Worm (Caenorhabditis elegans) whole organism, L2 larva: ENCODE data around the gene C26E6.1.
A peak's percentile ranks its signal among the peaks of the same experiment; 100 is the strongest.

Experiments
- C34F6.9 ChIP-seq: fragments of 150-350 bp; optimal IDR thresholded peaks from 2 replicates; lab custom pipeline; 2014; ENCODE audit warnings: missing biosample characterization, missing genetic modification characterization
- F13H6.1 ChIP-seq: sonication (generic microtip); optimal IDR thresholded peaks from 2 replicates; lab custom pipeline; 2016; ENCODE audit warnings: missing genetic modification characterization, missing compliant biosample characterization
- R02D3.7 ChIP-seq: fragments of 150-350 bp; optimal IDR thresholded peaks from 2 replicates; lab custom pipeline; 2014; ENCODE audit warnings: missing biosample characterization, missing genetic modification characterization
- Y55F3AM.14 ChIP-seq: fragments of 200-800 bp; sonication (Bioruptor generic); optimal IDR thresholded peaks from 2 replicates; lab custom pipeline; 2018; ENCODE audit warnings: mild to moderate bottlenecking, missing genetic modification characterization, missing compliant biosample characterization
- ZK546.5 ChIP-seq: sonication (generic microtip); optimal IDR thresholded peaks from 2 replicates; lab custom pipeline; 2017; ENCODE audit warnings: missing biosample characterization, missing genetic modification characterization
- alr-1 ChIP-seq: fragments of 150-350 bp; optimal IDR thresholded peaks from 2 replicates; lab custom pipeline; 2014; ENCODE audit warnings: missing biosample characterization, missing genetic modification characterization
- aly-2 ChIP-seq: fragments of 150-350 bp; optimal IDR thresholded peaks from 2 replicates; lab custom pipeline; 2014; ENCODE audit warnings: missing biosample characterization, missing genetic modification characterization
- ama-1 ChIP-seq: fragments of 150-350 bp; optimal IDR thresholded peaks from 2 replicates; lab custom pipeline; 2018; ENCODE audit warnings: inconsistent platforms
- blmp-1 ChIP-seq: sonication (generic microtip); optimal IDR thresholded peaks from 2 replicates; lab custom pipeline; 2017; ENCODE audit warnings: missing genetic modification characterization, mild to moderate bottlenecking, missing compliant biosample characterization, antibody characterized with exemption, moderate library complexity; ENCODE audit not compliant: insufficient read depth
- ceh-16 ChIP-seq: fragments of 150-350 bp; optimal IDR thresholded peaks from 2 replicates; lab custom pipeline; 2014; ENCODE audit warnings: missing biosample characterization, missing genetic modification characterization
- ceh-82 ChIP-seq: fragments of 150-350 bp; optimal IDR thresholded peaks from 2 replicates; lab custom pipeline; 2014; ENCODE audit warnings: missing biosample characterization, missing genetic modification characterization
- crh-2 ChIP-seq: sonication (generic microtip); optimal IDR thresholded peaks from 2 replicates; lab custom pipeline; 2017; ENCODE audit warnings: missing biosample characterization, missing genetic modification characterization
- dmd-4 ChIP-seq: sonication (generic microtip); optimal IDR thresholded peaks from 2 replicates; lab custom pipeline; 2017; ENCODE audit warnings: missing biosample characterization, missing genetic modification characterization
- egl-27 ChIP-seq: sonication (generic microtip); optimal IDR thresholded peaks from 3 replicates; lab custom pipeline; 2017; ENCODE audit warnings: missing biosample characterization, missing genetic modification reagents, missing genetic modification characterization
- elt-1 ChIP-seq: fragments of 150-350 bp; optimal IDR thresholded peaks from 2 replicates; lab custom pipeline; 2014; ENCODE audit warnings: missing biosample characterization, missing genetic modification characterization
- elt-3 ChIP-seq: sonication (generic microtip); optimal IDR thresholded peaks from 2 replicates; lab custom pipeline; 2017; ENCODE audit warnings: missing biosample characterization, missing genetic modification characterization
- fos-1 ChIP-seq: fragments of 150-350 bp; optimal IDR thresholded peaks from 2 replicates; lab custom pipeline; 2014; ENCODE audit warnings: missing biosample characterization, missing genetic modification characterization
- gmeb-1 ChIP-seq: fragments of 150-350 bp; optimal IDR thresholded peaks from 2 replicates; lab custom pipeline; 2014; ENCODE audit warnings: missing biosample characterization, missing genetic modification characterization
- lin-11 ChIP-seq: fragments of 150-350 bp; sonication (generic microtip); optimal IDR thresholded peaks from 2 replicates; lab custom pipeline; 2014; ENCODE audit warnings: missing biosample characterization, missing genetic modification characterization, inconsistent platforms, mixed read lengths
- lin-13 ChIP-seq: fragments of 150-350 bp; optimal IDR thresholded peaks from 2 replicates; lab custom pipeline; 2014; ENCODE audit warnings: missing biosample characterization, missing genetic modification reagents, missing genetic modification characterization
- lin-39 ChIP-seq: fragments of 150-350 bp; optimal IDR thresholded peaks from 2 replicates; lab custom pipeline; 2014; ENCODE audit warnings: missing biosample characterization, missing genetic modification reagents, missing genetic modification characterization
- lsy-2 ChIP-seq, 2 experiments: fragments of 150-350 bp in 1 of 2; sonication (generic microtip) in 1 of 2; optimal IDR thresholded peaks; 2 replicates each; lab custom pipeline; 2014 to 2017; ENCODE audit warnings: missing biosample characterization in 2 of 2, missing genetic modification characterization in 2 of 2
- mab-5 ChIP-seq: fragments of 150-350 bp; optimal IDR thresholded peaks from 2 replicates; lab custom pipeline; 2014; ENCODE audit warnings: missing biosample characterization, missing genetic modification characterization
- mbf-1 ChIP-seq: sonication (generic microtip); optimal IDR thresholded peaks from 2 replicates; lab custom pipeline; 2017; ENCODE audit warnings: missing biosample characterization, missing genetic modification characterization
- mdl-1 ChIP-seq, 2 experiments: fragments of 150-350 bp in 1 of 2; sonication (generic microtip) in 1 of 2; optimal IDR thresholded peaks; 2 replicates each; lab custom pipeline; 2017; ENCODE audit warnings: missing biosample characterization in 2 of 2, missing genetic modification characterization in 2 of 2
- nhr-10 ChIP-seq: sonication (generic microtip); optimal IDR thresholded peaks from 2 replicates; lab custom pipeline; 2017; ENCODE audit warnings: missing biosample characterization, missing genetic modification characterization
- nhr-11 ChIP-seq: fragments of 150-350 bp; optimal IDR thresholded peaks from 2 replicates; lab custom pipeline; 2014; ENCODE audit warnings: missing biosample characterization, missing genetic modification characterization
- nhr-12 ChIP-seq: fragments of 150-350 bp; optimal IDR thresholded peaks from 2 replicates; lab custom pipeline; 2014; ENCODE audit warnings: missing biosample characterization, missing genetic modification characterization
- nhr-129 ChIP-seq: fragments of 150-350 bp; optimal IDR thresholded peaks from 2 replicates; lab custom pipeline; 2014; ENCODE audit warnings: missing biosample characterization, missing genetic modification characterization
- nhr-21 ChIP-seq: fragments of 150-350 bp; optimal IDR thresholded peaks from 2 replicates; lab custom pipeline; 2014; ENCODE audit warnings: missing biosample characterization, missing genetic modification characterization
- nhr-23 ChIP-seq: fragments of 150-350 bp; optimal IDR thresholded peaks from 2 replicates; lab custom pipeline; 2014; ENCODE audit warnings: missing biosample characterization, missing genetic modification reagents, missing genetic modification characterization
- nhr-237 ChIP-seq: fragments of 150-350 bp; optimal IDR thresholded peaks from 2 replicates; lab custom pipeline; 2014; ENCODE audit warnings: missing biosample characterization, missing genetic modification characterization
- nhr-25 ChIP-seq: fragments of 150-350 bp; sonication (generic microtip); optimal IDR thresholded peaks from 3 replicates; lab custom pipeline; 2014; ENCODE audit warnings: missing biosample characterization, missing genetic modification characterization
- nhr-6 ChIP-seq: fragments of 150-350 bp; optimal IDR thresholded peaks from 2 replicates; lab custom pipeline; 2014; ENCODE audit warnings: missing biosample characterization, missing genetic modification characterization
- nhr-77 ChIP-seq: fragments of 150-350 bp; optimal IDR thresholded peaks from 2 replicates; lab custom pipeline; 2014; ENCODE audit warnings: missing biosample characterization, missing genetic modification characterization
- peb-1 ChIP-seq: fragments of 150-350 bp; optimal IDR thresholded peaks from 2 replicates; lab custom pipeline; 2014; ENCODE audit warnings: missing biosample characterization, missing genetic modification characterization
- sem-4 ChIP-seq: fragments of 150-350 bp; optimal IDR thresholded peaks from 2 replicates; lab custom pipeline; 2014; ENCODE audit warnings: missing biosample characterization, missing genetic modification reagents, missing genetic modification characterization
- skn-1 ChIP-seq: sonication (generic microtip); optimal IDR thresholded peaks from 2 replicates; lab custom pipeline; 2017; ENCODE audit warnings: missing biosample characterization, missing genetic modification characterization
- sma-3 ChIP-seq: sonication (generic microtip); optimal IDR thresholded peaks from 2 replicates; lab custom pipeline; 2016; ENCODE audit warnings: missing genetic modification reagents, missing genetic modification characterization, missing compliant biosample characterization
- sma-9 ChIP-seq, 2 experiments: fragments of 150-350 bp in 1 of 2; sonication (generic microtip) in 1 of 2; optimal IDR thresholded peaks; 2 replicates each; lab custom pipeline; 2014 to 2016; ENCODE audit warnings: missing genetic modification characterization in 2 of 2, mild to moderate bottlenecking in 1 of 2, missing biosample characterization in 1 of 2, missing compliant biosample characterization in 1 of 2, missing genetic modification reagents in 1 of 2, moderate library complexity in 1 of 2
- snpc-4 ChIP-seq: fragments of 150-350 bp; optimal IDR thresholded peaks from 2 replicates; lab custom pipeline; 2014; ENCODE audit warnings: missing biosample characterization, missing genetic modification characterization
- unc-39 ChIP-seq: fragments of 150-350 bp; optimal IDR thresholded peaks from 2 replicates; lab custom pipeline; 2014; ENCODE audit warnings: missing biosample characterization, missing genetic modification characterization
- unc-55 ChIP-seq: fragments of 150-350 bp; sonication (generic microtip); optimal IDR thresholded peaks from 3 replicates; lab custom pipeline; 2014; ENCODE audit warnings: missing biosample characterization, missing genetic modification reagents, missing genetic modification characterization
- unc-62 ChIP-seq: fragments of 150-350 bp; optimal IDR thresholded peaks from 2 replicates; lab custom pipeline; 2014; ENCODE audit warnings: missing biosample characterization, missing genetic modification reagents, missing genetic modification characterization
- zag-1 ChIP-seq: fragments of 150-350 bp; optimal IDR thresholded peaks from 2 replicates; lab custom pipeline; 2014; ENCODE audit warnings: missing biosample characterization, missing genetic modification characterization
- ztf-1 ChIP-seq: fragments of 200-800 bp; sonication (Bioruptor generic); conservative IDR thresholded peaks from 2 replicates; pipeline ENCODE4 v1.3.6; 2022; ENCODE audit warnings: missing genetic modification characterization, missing compliant biosample characterization
- ztf-11 ChIP-seq: sonication (generic microtip); optimal IDR thresholded peaks from 2 replicates; lab custom pipeline; 2017; ENCODE audit warnings: missing biosample characterization, missing genetic modification characterization
- ztf-4 ChIP-seq: fragments of 150-350 bp; optimal IDR thresholded peaks from 2 replicates; lab custom pipeline; 2014; ENCODE audit warnings: missing biosample characterization, missing genetic modification characterization

The C26E6.1 gene

ce11 chrIII:4930154-4930679 lies 26.4 kb upstream of the C26E6.1 start, which contains the start of gene set-2:
Gene set-2, minus strand, starts transcription at chrIII:4930204.
- no peak for TF ChIP-seq egl-27 (tag; lab: Kevin White, UChicago)
- TF ChIP-seq ceh-16 (tag; lab: Kevin White, UChicago), result no peak
- TF ChIP-seq gmeb-1 (tag; lab: Kevin White, UChicago), result peak; percentile 92
- TF ChIP-seq sem-4 (tag; lab: Kevin White, UChicago), result peak; percentile 16
- TF ChIP-seq snpc-4 (tag; lab: Kevin White, UChicago), result no peak
- TF ChIP-seq nhr-129 (tag; lab: Kevin White, UChicago), result no peak
- TF ChIP-seq fos-1 (tag; lab: Kevin White, UChicago), result peak; percentile 14
- peak; percentile 57 for TF ChIP-seq sma-3 (GFP tag; lab: Kevin White, UChicago)
- TF ChIP-seq mdl-1 (tag; optimal IDR thresholded peaks at IDR 0.05; lab: Kevin White, UChicago), result no peak
- no peak for TF ChIP-seq ceh-82 (tag; lab: Kevin White, UChicago)
- TF ChIP-seq nhr-11, result no peak
- TF ChIP-seq nhr-12, result no peak
- TF ChIP-seq sma-9 (GFP tag; optimal IDR thresholded peaks at IDR 0.05; lab: Kevin White, UChicago), result peak; percentile 38
- TF ChIP-seq sma-9 (tag; optimal IDR thresholded peaks at IDR 0.05; lab: Kevin White, UChicago), result no peak
- no peak for TF ChIP-seq ama-1
- TF ChIP-seq aly-2 (tag; lab: Kevin White, UChicago), result no peak
- TF ChIP-seq nhr-77 (tag; lab: Kevin White, UChicago), result no peak
- TF ChIP-seq nhr-237 (tag; lab: Kevin White, UChicago), result no peak
- no peak for TF ChIP-seq skn-1 (tag; lab: Kevin White, UChicago)
- TF ChIP-seq nhr-21, result no peak
- no peak for TF ChIP-seq zag-1 (tag; lab: Kevin White, UChicago)
- no peak for TF ChIP-seq Y55F3AM.14 (GFP tag; lab: Kevin White, UChicago)
- TF ChIP-seq nhr-6 (tag; lab: Kevin White, UChicago), result no peak
- peak; percentile 64 for TF ChIP-seq lin-13
- TF ChIP-seq ztf-4, result peak; percentile 2
- TF ChIP-seq crh-2 (tag; lab: Kevin White, UChicago), result peak; percentile 70
- TF ChIP-seq elt-3 (tag; lab: Kevin White, UChicago), result no peak
- TF ChIP-seq dmd-4 (tag; lab: Kevin White, UChicago), result no peak
- TF ChIP-seq nhr-25 (tag; lab: Kevin White, UChicago), result peak; percentile 64
- TF ChIP-seq R02D3.7 (tag; lab: Kevin White, UChicago), result no peak
- TF ChIP-seq lin-39, result no peak
- no peak for TF ChIP-seq ztf-11 (tag; lab: Kevin White, UChicago)
- TF ChIP-seq nhr-10, result no peak
- TF ChIP-seq ztf-1 (GFP tag; lab: Robert Waterston, UW), result no peak
- TF ChIP-seq peb-1 (tag; lab: Kevin White, UChicago), result no peak
- TF ChIP-seq nhr-23, result no peak
- no peak for TF ChIP-seq elt-1 (tag; lab: Kevin White, UChicago)
- TF ChIP-seq ZK546.5 (tag; lab: Kevin White, UChicago), result no peak
- TF ChIP-seq alr-1, result no peak
- peak; percentile 28 for TF ChIP-seq lin-11 (tag; lab: Kevin White, UChicago)
- peak; percentile 6 to 76 for TF ChIP-seq lsy-2 (tag; optimal IDR thresholded peaks at IDR 0.05; lab: Kevin White, UChicago)
- TF ChIP-seq C34F6.9 (tag; lab: Kevin White, UChicago), result peak; percentile 52
- TF ChIP-seq F13H6.1, result peak; percentile 65
- TF ChIP-seq unc-55 (GFP tag; lab: Kevin White, UChicago), result peak; percentile 60
- TF ChIP-seq mbf-1 (tag; lab: Kevin White, UChicago), result no peak
- TF ChIP-seq blmp-1 (tag; lab: Kevin White, UChicago), result no peak
- TF ChIP-seq unc-62 (GFP tag; lab: Kevin White, UChicago), result no peak
- no peak for TF ChIP-seq mab-5 (tag; lab: Kevin White, UChicago)
- TF ChIP-seq unc-39 (tag; lab: Kevin White, UChicago), result no peak
